Fruit fly (Drosophila melanogaster): ENCODE data around the gene pll.

Gene pll

DNA sequence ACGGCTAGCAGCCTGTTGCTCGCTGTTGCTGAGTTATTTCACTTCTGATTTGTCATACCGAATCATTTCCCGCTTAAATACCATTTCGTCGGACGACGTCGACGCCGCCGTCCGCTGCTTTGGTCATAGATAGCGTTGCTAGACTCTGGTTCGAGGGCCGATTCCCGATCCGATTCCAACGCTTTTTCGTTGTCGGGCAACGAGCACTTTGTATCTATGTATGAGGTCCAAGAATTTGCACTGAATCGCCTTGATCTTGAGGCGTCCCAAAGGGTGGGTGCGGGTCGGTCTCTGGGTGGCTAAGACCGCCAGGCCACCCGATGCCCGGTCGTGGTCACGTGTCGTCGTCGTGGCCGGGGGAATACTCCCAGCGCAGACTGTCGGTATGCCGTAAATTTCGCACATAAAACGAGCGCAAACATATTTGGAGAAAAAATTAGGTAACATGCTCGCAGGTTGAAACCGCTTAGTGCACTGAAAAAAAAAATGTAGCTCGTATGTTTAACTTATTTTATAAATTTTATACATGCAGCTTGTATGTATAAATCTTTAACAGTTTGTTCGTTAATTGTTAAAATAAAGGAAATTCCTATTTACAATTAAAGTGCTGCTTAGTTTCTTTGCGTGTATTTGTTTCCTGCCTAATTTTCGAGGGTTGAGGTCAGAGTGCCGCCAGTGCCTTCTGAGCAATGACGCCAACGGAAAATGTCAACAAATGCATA, 39.3 kb upstream of the pll start, which contains the start of gene CG3348 (continued):
- TF ChIP-seq onecut (GFP tag; IDR thresholded peaks at IDR 0.05) (peak; percentile 52; the same call in 1 of the 2 replicates), pho (GFP tag; optimal IDR thresholded peaks at IDR 0.05) (peak; percentile 76), Lim3 (GFP tag; IDR thresholded peaks at IDR 0.05) (no peak), seq (GFP tag; IDR thresholded peaks at IDR 0.05) (peak; percentile 68), gcm2 (GFP tag; optimal IDR thresholded peaks at IDR 0.05) (no peak), gfzf (GFP tag; optimal IDR thresholded peaks at IDR 0.05) (no peak), schlank (tag; optimal IDR thresholded peaks at IDR 0.05) (peak; percentile 69), YL-1 (GFP tag; optimal IDR thresholded peaks at IDR 0.05) (no peak), ap (GFP tag; IDR thresholded peaks at IDR 0.05) (no peak), CG6791 (GFP tag; IDR thresholded peaks at IDR 0.05; ENCODE audit: partially characterized antibody) (no peak), CG12219 (GFP tag; optimal IDR thresholded peaks at IDR 0.05) (peak; percentile 53), ken (GFP tag; IDR thresholded peaks at IDR 0.05) (no peak), ssp (GFP tag; IDR thresholded peaks at IDR 0.05) (peak; percentile 64), Ravus (GFP tag; IDR thresholded peaks at IDR 0.05) (peak; percentile 50), D19A (tag; optimal IDR thresholded peaks at IDR 0.05) (peak; percentile 38), az2 (GFP tag; optimal IDR thresholded peaks at IDR 0.05) (peak; percentile 47), CG9817 (tag; optimal IDR thresholded peaks at IDR 0.05) (peak; percentile 82), Abd-B (GFP tag; optimal IDR thresholded peaks at IDR 0.05) (peak; percentile 57), Camta (GFP tag; optimal IDR thresholded peaks at IDR 0.05) (peak; percentile 35), CG12942 (GFP tag; optimal IDR thresholded peaks at IDR 0.05) (peak; percentile 36), btn (GFP tag; optimal IDR thresholded peaks at IDR 0.05) (no peak), CG30431 (GFP tag; optimal IDR thresholded peaks at IDR 0.05) (peak; percentile 37), vnd (GFP tag; IDR thresholded peaks at IDR 0.05; ENCODE audit: partially characterized antibody) (no peak), Taf1 (GFP tag; IDR thresholded peaks at IDR 0.05) (peak; percentile 78), nom (GFP tag; optimal IDR thresholded peaks at IDR 0.05) (no peak), H2.0 (GFP tag; IDR thresholded peaks at IDR 0.05) (peak; percentile 67), CG2202 (tag; optimal IDR thresholded peaks at IDR 0.05) (no peak), lilli (GFP tag; optimal IDR thresholded peaks at IDR 0.05) (peak; percentile 78), CG6254 (GFP tag; optimal IDR thresholded peaks at IDR 0.05) (no peak), p53 (GFP tag; optimal IDR thresholded peaks at IDR 0.05) (no peak), CG10543 (GFP tag; optimal IDR thresholded peaks at IDR 0.05) (peak; percentile 12), Gsc (GFP tag; IDR thresholded peaks at IDR 0.05) (no peak), CG18619 (GFP tag; optimal IDR thresholded peaks at IDR 0.05) (peak; percentile 71), wek (GFP tag; optimal IDR thresholded peaks at IDR 0.05) (no peak), CG5953 (GFP tag; IDR thresholded peaks at IDR 0.05) (no peak), lbe (GFP tag; optimal IDR thresholded peaks at IDR 0.05) (peak; percentile 41), Mrtf (GFP tag; IDR thresholded peaks at IDR 0.05) (peak; percentile 58; the same call in 1 of the 3 replicates), Sin3A (optimal IDR thresholded peaks at IDR 0.05) (no peak), Dp (GFP tag; optimal IDR thresholded peaks at IDR 0.05) (no peak), CG3163 (GFP tag; optimal IDR thresholded peaks at IDR 0.05) (no peak), croc (GFP tag; conservative IDR thresholded peaks at IDR 0.05) (peak; percentile 39; the same call in 2 of the 3 replicates), CG4730 (GFP tag; IDR thresholded peaks at IDR 0.05) (no peak), CG13287 (GFP tag; IDR thresholded peaks at IDR 0.05; ENCODE audit: partially characterized antibody) (no peak), emc (GFP tag; optimal IDR thresholded peaks at IDR 0.05) (peak; percentile 13), lab (GFP tag; optimal IDR thresholded peaks at IDR 0.05) (peak; percentile 91), CG2199 (GFP tag; IDR thresholded peaks at IDR 0.05) (no peak), CG15269 (tag; optimal IDR thresholded peaks at IDR 0.05) (peak; percentile 76), Hand (GFP tag; optimal IDR thresholded peaks at IDR 0.05) (peak; percentile 36), CG18599 (GFP tag; optimal IDR thresholded peaks at IDR 0.05) (peak; percentile 95), Chrac-16 (GFP tag; optimal IDR thresholded peaks at IDR 0.05) (peak; percentile 56)

Measured in whole organism, embryonic.